Worm (Caenorhabditis elegans) whole organism, L3 larva: ENCODE measurements around the gene C05B5.11.

Experiments used
- daf-12 ChIP-seq: fragments of 150-350 bp; optimal IDR thresholded peaks from 2 replicates; lab custom pipeline; 2014; ENCODE audit warnings: missing biosample characterization, missing genetic modification reagents, missing genetic modification characterization
- mdl-1 ChIP-seq: fragments of 150-350 bp; optimal IDR thresholded peaks from 2 replicates; lab custom pipeline; 2014; ENCODE audit warnings: missing biosample characterization, missing genetic modification characterization
- nhr-23 ChIP-seq: fragments of 150-350 bp; optimal IDR thresholded peaks from 2 replicates; lab custom pipeline; 2014; ENCODE audit warnings: missing biosample characterization, missing genetic modification reagents, missing genetic modification characterization

DNA sequence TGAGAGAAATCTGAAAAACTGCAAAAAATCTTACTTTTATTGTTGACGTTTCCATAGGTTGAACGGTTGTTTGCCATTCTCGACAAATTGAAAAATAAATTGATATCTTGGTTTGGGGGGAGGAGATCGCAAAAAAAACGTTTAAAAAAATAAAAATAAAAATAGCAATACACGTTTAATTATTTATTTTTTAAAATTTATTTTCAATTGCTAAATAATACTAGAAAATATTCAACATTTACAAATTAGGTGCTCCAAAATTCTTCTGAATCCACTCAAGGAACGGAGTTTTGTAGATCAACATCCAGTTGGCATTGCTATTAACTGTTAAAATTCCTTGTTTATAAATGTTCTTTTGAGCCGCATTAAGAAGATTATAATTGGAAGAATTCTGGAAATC lies 35.7 kb downstream of the C05B5.11 start, which contains the start of gene T16G12.7:
- TF ChIP-seq mdl-1 (tag; lab: Kevin White, UChicago) = no peak
- no peak for TF ChIP-seq nhr-23 (tag; lab: Kevin White, UChicago)
- no peak for TF ChIP-seq daf-12 (tag; lab: Kevin White, UChicago)
